Worm (Caenorhabditis elegans): ENCODE data around the gene mcp-1.
A peak's percentile ranks its signal among the peaks of the same experiment; 100 is the strongest.

Gene mcp-1

DNA sequence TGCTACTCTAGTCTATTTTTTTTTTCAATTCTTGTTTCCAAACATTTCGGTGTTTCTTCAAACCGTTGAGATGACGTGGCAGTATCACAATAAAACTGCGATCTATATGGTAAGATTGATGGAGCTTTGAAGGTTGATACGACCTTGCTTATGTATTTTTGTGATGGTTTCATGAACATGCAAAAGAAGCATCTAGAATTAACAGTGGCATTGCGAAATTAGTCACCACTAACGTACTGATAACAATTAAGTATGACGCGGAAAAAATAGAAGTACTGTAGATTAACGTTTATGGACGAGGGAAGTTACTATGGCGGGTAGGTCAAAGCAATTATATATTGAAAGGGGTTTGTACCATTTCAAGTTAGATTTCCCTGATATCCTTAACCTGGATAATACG is 50.8 kb downstream of the mcp-1 start:
- TF ChIP-seq cebp-1 (GFP tag; IDR thresholded peaks at IDR 0.05) (peak; percentile 72; the same call in 1 of the 2 replicates), cebp-1 (tag; optimal IDR thresholded peaks at IDR 0.05) (peak; percentile 86), hsf-1 (GFP tag; IDR thresholded peaks at IDR 0.05) (no peak)

DNA sequence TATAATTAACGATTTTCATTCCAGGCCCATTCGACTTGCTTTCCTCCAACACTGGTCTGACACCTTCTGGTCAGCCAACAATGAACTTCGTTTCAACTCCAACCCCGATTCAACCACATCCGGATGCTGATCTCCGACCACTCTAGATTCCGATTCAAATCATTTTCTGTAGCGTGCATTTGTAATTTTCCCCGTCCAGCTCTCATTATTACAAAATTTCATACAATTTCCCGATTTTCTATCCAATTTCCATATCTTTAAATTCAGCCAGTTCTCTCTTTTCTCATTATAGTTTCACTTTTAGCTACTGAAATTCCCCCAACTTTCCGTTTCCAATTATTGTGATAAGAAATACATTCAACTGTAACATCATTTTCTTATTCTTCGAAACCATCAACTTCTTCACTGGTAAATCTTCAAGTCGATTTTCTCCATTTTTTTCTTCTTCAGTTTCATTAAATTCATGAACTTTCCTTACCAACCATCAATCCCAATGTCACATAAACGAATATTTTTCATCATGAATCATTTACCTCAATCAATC is 54.0 kb downstream of the mcp-1 start:
- no peak for TF ChIP-seq ztf-3 (GFP tag; optimal IDR thresholded peaks at IDR 0.05)
- no peak for TF ChIP-seq lsy-27 (tag; optimal IDR thresholded peaks at IDR 0.05; ENCODE audit: borderline replicate concordance, insufficient read depth)
- TF ChIP-seq nfya-1 (tag; optimal IDR thresholded peaks at IDR 0.05; ENCODE audit: borderline replicate concordance, insufficient read depth), result no peak
- TF ChIP-seq ztf-28 (GFP tag; IDR thresholded peaks at IDR 0.05), result no peak
- no peak for TF ChIP-seq rcor-1 (GFP tag; IDR thresholded peaks at IDR 0.05)
- TF ChIP-seq nhr-27 (tag; optimal IDR thresholded peaks at IDR 0.05), result no peak
- TF ChIP-seq ztf-22 (GFP tag; optimal IDR thresholded peaks at IDR 0.05), result no peak
- TF ChIP-seq Y79H2A.3 (GFP tag; conservative IDR thresholded peaks at IDR 0.05), result 0 out of 2 replicates have a peak, but pooled peaks have one; percentile 11
- no peak for TF ChIP-seq egl-44 (GFP tag; IDR thresholded peaks at IDR 0.05)
- TF ChIP-seq tlf-1 (GFP tag; optimal IDR thresholded peaks at IDR 0.05), result no peak
- TF ChIP-seq pha-4 (tag; optimal IDR thresholded peaks at IDR 0.05), result no peak
- no peak for TF ChIP-seq madf-8 (GFP tag; conservative IDR thresholded peaks at IDR 0.05)
- no peak for TF ChIP-seq bed-1 (GFP tag; IDR thresholded peaks at IDR 0.05)
- TF ChIP-seq mxl-1 (tag; optimal IDR thresholded peaks at IDR 0.05), result no peak
- no peak for TF ChIP-seq let-607 (tag; optimal IDR thresholded peaks at IDR 0.05)
- peak; percentile 30 for TF ChIP-seq hrde-1 (tag; optimal IDR thresholded peaks at IDR 0.05; ENCODE audit: borderline replicate concordance)
- no peak for TF ChIP-seq C17E4.6 (GFP tag; IDR thresholded peaks at IDR 0.05)
- TF ChIP-seq sea-2 (GFP tag; IDR thresholded peaks at IDR 0.05), result no peak
- TF ChIP-seq dpl-1 (GFP tag; optimal IDR thresholded peaks at IDR 0.05), result no peak
- no peak for TF ChIP-seq unc-62 (GFP tag; optimal IDR thresholded peaks at IDR 0.05)
- no peak for TF ChIP-seq hlh-12 (tag; optimal IDR thresholded peaks at IDR 0.05)
- no peak for TF ChIP-seq ztf-26 (tag; optimal IDR thresholded peaks at IDR 0.05)
- TF ChIP-seq snpc-1.1 (tag; optimal IDR thresholded peaks at IDR 0.05; ENCODE audit: insufficient read depth), result peak; percentile 36
- peak; percentile 60; the same call in 1 of the 2 replicates for TF ChIP-seq hsf-1 (GFP tag; IDR thresholded peaks at IDR 0.05)
- TF ChIP-seq C06A6.2 (GFP tag; conservative IDR thresholded peaks at IDR 0.05), result no peak
- no peak for TF ChIP-seq ama-1 (optimal IDR thresholded peaks at IDR 0.05)
- peak in 1 of 2 experiments; percentile 44 for TF ChIP-seq ama-1 (GFP tag; optimal IDR thresholded peaks at IDR 0.05)
- no peak for TF ChIP-seq nhr-90 (tag; optimal IDR thresholded peaks at IDR 0.05)
- TF ChIP-seq sptf-2 (GFP tag; optimal IDR thresholded peaks at IDR 0.05), result no peak
- no peak for TF ChIP-seq T07F8.4 (tag; optimal IDR thresholded peaks at IDR 0.05)
- TF ChIP-seq ceh-91 (GFP tag; IDR thresholded peaks at IDR 0.05), result no peak
- no peak for TF ChIP-seq bed-2 (GFP tag; IDR thresholded peaks at IDR 0.05)
- no peak for TF ChIP-seq egrh-3 (GFP tag; IDR thresholded peaks at IDR 0.05)
- TF ChIP-seq nfyb-1 (GFP tag; IDR thresholded peaks at IDR 0.05), result no peak
- TF ChIP-seq T26A5.8 (tag; optimal IDR thresholded peaks at IDR 0.05), result no peak
- TF ChIP-seq F33H1.4 (GFP tag; IDR thresholded peaks at IDR 0.05), result no peak
- TF ChIP-seq aptf-2 (GFP tag; conservative IDR thresholded peaks at IDR 0.05), result no peak
- TF ChIP-seq die-1 (tag; optimal IDR thresholded peaks at IDR 0.05), result no peak
- no peak for TF ChIP-seq nfya-2 (GFP tag; IDR thresholded peaks at IDR 0.05)
- no peak for TF ChIP-seq attf-5 (GFP tag; optimal IDR thresholded peaks at IDR 0.05)
- no peak for TF ChIP-seq madf-10 (tag; optimal IDR thresholded peaks at IDR 0.05)
- TF ChIP-seq dpff-1 (tag; optimal IDR thresholded peaks at IDR 0.05), result no peak
- TF ChIP-seq K12H6.12 (tag; optimal IDR thresholded peaks at IDR 0.05), result no peak
- no peak for TF ChIP-seq lin-40 (tag; optimal IDR thresholded peaks at IDR 0.05)
- no peak for TF ChIP-seq nhr-80 (tag; optimal IDR thresholded peaks at IDR 0.05)

Measured in whole organism, young adult.